Fruit fly (Drosophila melanogaster) whole organism, prepupa: ENCODE results near the gene CG7530.

Source experiments
- Blimp-1 ChIP-seq: fragments of 200-800 bp; sonication (Bioruptor generic); optimal IDR thresholded peaks from 3 replicates; lab custom pipeline; 2017; ENCODE audit warnings: missing biosample characterization, missing genetic modification characterization, mild to moderate bottlenecking, moderate library complexity, missing genetic modification reagents
- CG15336 ChIP-seq: fragments of 200-800 bp; sonication (Bioruptor generic); IDR thresholded peaks from 2 replicates; pipeline ENCODE4 v1.3.6; 2022; ENCODE audit warnings: missing biosample characterization, missing genetic modification characterization
- CG6163 ChIP-seq: fragments of 200-800 bp; sonication (Bioruptor generic); IDR thresholded peaks from 3 replicates; pipeline ENCODE4 v1.3.6; 2022; ENCODE audit warnings: missing biosample characterization, missing genetic modification characterization
- CG6276 ChIP-seq: fragments of 200-800 bp; sonication (Bioruptor generic); optimal IDR thresholded peaks from 2 replicates; lab custom pipeline; 2017; ENCODE audit warnings: missing biosample characterization, mild to moderate bottlenecking, missing genetic modification characterization
- CG6808 ChIP-seq: fragments of 200-800 bp; sonication (Bioruptor generic); optimal IDR thresholded peaks from 3 replicates; lab custom pipeline; 2017; ENCODE audit warnings: missing biosample characterization, missing genetic modification characterization, mild to moderate bottlenecking, moderate library complexity, missing genetic modification reagents
- CG7368 ChIP-seq: fragments of 200-800 bp; sonication (Bioruptor generic); optimal IDR thresholded peaks from 3 replicates; lab custom pipeline; 2016; ENCODE audit warnings: missing biosample characterization, missing genetic modification characterization
- CG9139 ChIP-seq: fragments of 200-800 bp; sonication (Bioruptor generic); optimal IDR thresholded peaks from 3 replicates; lab custom pipeline; 2017; ENCODE audit warnings: missing biosample characterization, mild to moderate bottlenecking, missing genetic modification characterization
- Ets21C ChIP-seq: fragments of 200-800 bp; sonication (Bioruptor generic); optimal IDR thresholded peaks from 3 replicates; lab custom pipeline; 2016; ENCODE audit warnings: missing biosample characterization, missing genetic modification characterization
- Lpt ChIP-seq: fragments of 200-800 bp; sonication (Bioruptor generic); optimal IDR thresholded peaks from 3 replicates; lab custom pipeline; 2016; ENCODE audit warnings: missing biosample characterization, missing genetic modification characterization
- cyc ChIP-seq: fragments of 200-800 bp; sonication (Bioruptor generic); optimal IDR thresholded peaks from 3 replicates; lab custom pipeline; 2016; ENCODE audit warnings: missing biosample characterization, missing genetic modification characterization
- dac ChIP-seq: fragments of 200-800 bp; sonication (Bioruptor generic); optimal IDR thresholded peaks from 2 replicates; lab custom pipeline; 2017; ENCODE audit warnings: missing biosample characterization, mild to moderate bottlenecking, missing genetic modification characterization
- fd85E ChIP-seq: fragments of 200-800 bp; sonication (Bioruptor generic); optimal IDR thresholded peaks from 3 replicates; lab custom pipeline; 2016; ENCODE audit warnings: missing biosample characterization, missing genetic modification characterization
- lz ChIP-seq: fragments of 200-800 bp; sonication (Bioruptor generic); optimal IDR thresholded peaks from 3 replicates; lab custom pipeline; 2016; ENCODE audit warnings: missing biosample characterization, missing genetic modification characterization

DNA sequence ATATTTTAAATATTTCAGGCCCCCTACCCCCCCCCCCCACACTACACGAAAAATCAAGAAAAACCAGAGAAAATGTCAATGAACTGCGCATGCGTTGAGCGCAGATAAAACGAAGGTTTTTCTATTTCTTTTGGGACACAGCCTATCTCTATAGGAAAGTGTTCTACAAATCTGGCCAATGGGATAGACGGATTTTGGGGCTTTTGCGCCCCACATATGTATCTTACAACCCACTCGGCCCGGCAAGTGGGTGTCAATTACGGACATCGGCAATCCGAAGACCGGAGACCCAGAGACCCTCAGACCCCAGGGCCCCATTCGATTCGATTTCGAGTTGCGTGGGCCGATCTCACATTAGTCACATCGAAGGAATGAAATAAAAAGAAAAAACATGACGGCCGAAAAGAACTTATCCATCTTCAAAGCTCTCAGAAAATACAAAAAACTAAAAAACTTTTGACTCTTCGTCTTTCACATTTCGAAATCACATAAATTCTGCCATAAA, 21.8 kb downstream of the CG7530 start:
- TF ChIP-seq CG15336 = no peak
- no peak for TF ChIP-seq fd85E (GFP tag; lab: Kevin White, UChicago)
- TF ChIP-seq CG6276 = no peak
- no peak for TF ChIP-seq Lpt
- TF ChIP-seq CG7368 (GFP tag; lab: Kevin White, UChicago) = no peak
- no peak for TF ChIP-seq Blimp-1 (GFP tag; lab: Kevin White, UChicago)
- TF ChIP-seq cyc (GFP tag; lab: Kevin White, UChicago) = no peak
- TF ChIP-seq Ets21C (GFP tag; lab: Kevin White, UChicago) = no peak
- no peak for TF ChIP-seq lz
- no peak for TF ChIP-seq CG9139 (GFP tag; lab: Kevin White, UChicago)
- no peak for TF ChIP-seq dac (GFP tag; lab: Kevin White, UChicago)
- no peak for TF ChIP-seq CG6808 (GFP tag; lab: Kevin White, UChicago)
- no peak for TF ChIP-seq CG6163 (GFP tag; lab: Robert Waterston, UW)
